Fruit fly (Drosophila melanogaster) whole organism, embryonic: ENCODE measurements around the gene CG8907.

ENCODE experiments used
- Bdp1 ChIP-seq: fragments of 200-800 bp; sonication (Bioruptor generic); optimal IDR thresholded peaks from 3 replicates; lab custom pipeline; 2016; ENCODE audit warnings: missing biosample characterization, missing genetic modification characterization
- CG10267 ChIP-seq: fragments of 200-800 bp; sonication (Bioruptor generic); optimal IDR thresholded peaks from 2 replicates; lab custom pipeline; 2018; ENCODE audit warnings: missing biosample characterization, mild to moderate bottlenecking, missing genetic modification characterization, moderate library complexity
- CG10462 ChIP-seq: fragments of 200-800 bp; sonication (Bioruptor generic); optimal IDR thresholded peaks from 2 replicates; lab custom pipeline; 2016; ENCODE audit warnings: missing biosample characterization, missing genetic modification characterization
- CG10565 ChIP-seq: fragments of 200-800 bp; sonication (Bioruptor generic); optimal IDR thresholded peaks from 3 replicates; lab custom pipeline; 2016; ENCODE audit warnings: missing biosample characterization, mild to moderate bottlenecking, missing genetic modification characterization
- CG2120 ChIP-seq: fragments of 200-800 bp; sonication (Bioruptor generic); optimal IDR thresholded peaks from 3 replicates; lab custom pipeline; 2016; ENCODE audit warnings: missing biosample characterization, missing genetic modification characterization
- CG2202 ChIP-seq: fragments of 200-800 bp; sonication (Bioruptor generic); optimal IDR thresholded peaks from 2 replicates; lab custom pipeline; 2018; ENCODE audit warnings: missing biosample characterization, mild to moderate bottlenecking, missing genetic modification characterization
- CG31365 ChIP-seq: fragments of 200-800 bp; sonication (Bioruptor generic); optimal IDR thresholded peaks from 2 replicates; lab custom pipeline; 2018; ENCODE audit warnings: missing biosample characterization, mild to moderate bottlenecking, missing genetic modification characterization
- CG31388 ChIP-seq: fragments of 200-800 bp; sonication (Bioruptor generic); optimal IDR thresholded peaks from 2 replicates; lab custom pipeline; 2016; ENCODE audit warnings: missing biosample characterization, missing genetic modification characterization
- CG33557 ChIP-seq: fragments of 200-800 bp; sonication (Bioruptor generic); optimal IDR thresholded peaks from 2 replicates; lab custom pipeline; 2019; ENCODE audit warnings: missing biosample characterization, mild to moderate bottlenecking, missing genetic modification characterization, moderate library complexity
- CG34376 ChIP-seq: fragments of 200-800 bp; sonication (Bioruptor generic); optimal IDR thresholded peaks from 2 replicates; lab custom pipeline; 2018; ENCODE audit warnings: missing biosample characterization, mild to moderate bottlenecking, missing genetic modification characterization
- CG42726 ChIP-seq: fragments of 200-800 bp; sonication (Bioruptor generic); IDR thresholded peaks from 2 replicates; pipeline ENCODE4 v1.3.6; 2022; ENCODE audit warnings: missing biosample characterization, missing genetic modification characterization; ENCODE audit not compliant: partially characterized antibody
- CG4730 ChIP-seq: fragments of 200-800 bp; sonication (Bioruptor generic); IDR thresholded peaks from 2 replicates; pipeline ENCODE4 v1.3.6; 2022; ENCODE audit warnings: missing biosample characterization, missing genetic modification characterization
- CG5180 ChIP-seq: fragments of 200-800 bp; sonication (Bioruptor generic); optimal IDR thresholded peaks from 3 replicates; lab custom pipeline; 2017; ENCODE audit warnings: missing biosample characterization, missing genetic modification characterization, mild to moderate bottlenecking, moderate library complexity, missing genetic modification reagents
- CG7271 ChIP-seq: fragments of 200-800 bp; sonication (Bioruptor generic); optimal IDR thresholded peaks from 2 replicates; lab custom pipeline; 2018; ENCODE audit warnings: missing biosample characterization, mild to moderate bottlenecking, missing genetic modification characterization, moderate library complexity
- CG8089 ChIP-seq: fragments of 200-800 bp; sonication (Bioruptor generic); optimal IDR thresholded peaks from 3 replicates; lab custom pipeline; 2016; ENCODE audit warnings: missing biosample characterization, missing genetic modification characterization
- CG8388 ChIP-seq: fragments of 200-800 bp; sonication (Bioruptor generic); optimal IDR thresholded peaks from 2 replicates; lab custom pipeline; 2019; ENCODE audit warnings: missing biosample characterization, mild to moderate bottlenecking, missing genetic modification characterization, moderate library complexity
- CG9797 ChIP-seq: fragments of 200-800 bp; sonication (Bioruptor generic); optimal IDR thresholded peaks from 3 replicates; lab custom pipeline; 2018; ENCODE audit warnings: missing biosample characterization, mild to moderate bottlenecking, missing genetic modification characterization
- Doc2 ChIP-seq: fragments of 200-800 bp; sonication (Bioruptor generic); IDR thresholded peaks from 2 replicates; pipeline ENCODE4 v1.3.6; 2022; ENCODE audit warnings: missing biosample characterization, missing genetic modification characterization
- Doc3 ChIP-seq: fragments of 200-800 bp; sonication (Bioruptor generic); IDR thresholded peaks from 3 replicates; pipeline ENCODE4 v1.3.6; 2022; ENCODE audit warnings: missing biosample characterization, missing genetic modification characterization; ENCODE audit not compliant: partially characterized antibody
- E2f2 ChIP-seq: fragments of 200-800 bp; sonication (Bioruptor generic); IDR thresholded peaks from 2 replicates; pipeline ENCODE4 v1.3.6; 2022; ENCODE audit warnings: missing biosample characterization, missing genetic modification characterization
- Hmr ChIP-seq: fragments of 200-800 bp; sonication (Bioruptor generic); optimal IDR thresholded peaks from 3 replicates; lab custom pipeline; 2017; ENCODE audit warnings: mild to moderate bottlenecking, missing biosample characterization, missing genetic modification reagents, missing genetic modification characterization
- Lim3 ChIP-seq: fragments of 200-800 bp; sonication (Bioruptor generic); IDR thresholded peaks from 2 replicates; pipeline ENCODE4 v1.3.6; 2022; ENCODE audit warnings: missing biosample characterization, missing genetic modification characterization
- Lpt ChIP-seq: fragments of >200 bp; optimal IDR thresholded peaks from 2 replicates; lab custom pipeline; 2018; ENCODE audit warnings: missing biosample characterization, missing genetic modification characterization
- MTF-1 ChIP-seq: fragments of 200-800 bp; sonication (Bioruptor generic); optimal IDR thresholded peaks from 2 replicates; lab custom pipeline; 2018; ENCODE audit warnings: missing biosample characterization, mild to moderate bottlenecking, missing genetic modification characterization, borderline replicate concordance
- NC2α ChIP-seq: fragments of 200-800 bp; sonication (Bioruptor generic); optimal IDR thresholded peaks from 2 replicates; lab custom pipeline; 2016; ENCODE audit warnings: missing biosample characterization, missing genetic modification characterization
- Ptx1 ChIP-seq: fragments of 200-800 bp; sonication (Bioruptor generic); IDR thresholded peaks from 2 replicates; pipeline ENCODE4 v1.3.6; 2022; ENCODE audit warnings: missing biosample characterization, missing genetic modification characterization
- Ravus ChIP-seq: fragments of 200-800 bp; sonication (Bioruptor generic); IDR thresholded peaks from 2 replicates; pipeline ENCODE4 v1.3.6; 2022; ENCODE audit warnings: missing biosample characterization, missing genetic modification characterization
- Rfx ChIP-seq: fragments of 200-800 bp; sonication (Bioruptor generic); IDR thresholded peaks from 2 replicates; pipeline ENCODE4 v1.3.6; 2022; ENCODE audit warnings: missing biosample characterization, missing genetic modification characterization
- Sin3A ChIP-seq: fragments of >200 bp; optimal IDR thresholded peaks from 2 replicates; lab custom pipeline; 2018
- Usf ChIP-seq: fragments of 200-800 bp; sonication (Bioruptor generic); optimal IDR thresholded peaks from 2 replicates; lab custom pipeline; 2017; ENCODE audit warnings: missing genotype, missing biosample characterization, missing genetic modification characterization
- Xbp1 ChIP-seq: fragments of 200-800 bp; sonication (Bioruptor generic); optimal IDR thresholded peaks from 3 replicates; lab custom pipeline; 2016; ENCODE audit warnings: missing biosample characterization, mild to moderate bottlenecking, missing genetic modification characterization
- ab ChIP-seq: fragments of 200-800 bp; sonication (Bioruptor generic); optimal IDR thresholded peaks from 2 replicates; lab custom pipeline; 2016; ENCODE audit warnings: missing biosample characterization, missing genetic modification characterization
- bigmax ChIP-seq: fragments of 200-800 bp; sonication (Bioruptor generic); optimal IDR thresholded peaks from 2 replicates; lab custom pipeline; 2018; ENCODE audit warnings: missing biosample characterization, mild to moderate bottlenecking, missing genetic modification characterization
- dan ChIP-seq: fragments of 200-800 bp; sonication (Bioruptor generic); IDR thresholded peaks from 2 replicates; pipeline ENCODE4 v1.3.6; 2022; ENCODE audit warnings: missing biosample characterization, missing genetic modification characterization
- dpn ChIP-seq, 2 experiments: fragments of 200-800 bp; sonication (Bioruptor generic); optimal IDR thresholded peaks; 3 replicates each; lab custom pipeline; 2016; ENCODE audit warnings: missing biosample characterization in 2 of 2, missing genetic modification characterization in 2 of 2
- jumu ChIP-seq: fragments of 200-800 bp; sonication (Bioruptor generic); optimal IDR thresholded peaks from 3 replicates; lab custom pipeline; 2016; ENCODE audit warnings: missing biosample characterization, missing genetic modification characterization
- kay ChIP-seq: fragments of 200-800 bp; sonication (Bioruptor generic); optimal IDR thresholded peaks from 2 replicates; lab custom pipeline; 2016; ENCODE audit warnings: missing biosample characterization, missing genetic modification characterization
- knrl ChIP-seq: fragments of 200-800 bp; sonication (Bioruptor generic); IDR thresholded peaks from 3 replicates; pipeline ENCODE4 v1.3.6; 2022; ENCODE audit warnings: missing biosample characterization, missing genetic modification characterization; ENCODE audit not compliant: partially characterized antibody
- lmd ChIP-seq: fragments of 200-800 bp; sonication (Bioruptor generic); IDR thresholded peaks from 2 replicates; pipeline ENCODE4 v1.3.6; 2022; ENCODE audit warnings: missing biosample characterization, missing genetic modification characterization
- pho ChIP-seq: fragments of 200-800 bp; sonication (Bioruptor generic); optimal IDR thresholded peaks from 2 replicates; lab custom pipeline; 2016; ENCODE audit warnings: missing biosample characterization, missing genetic modification characterization
- pzg ChIP-seq: fragments of 200-800 bp; sonication (Bioruptor generic); optimal IDR thresholded peaks from 3 replicates; lab custom pipeline; 2018; ENCODE audit warnings: missing biosample characterization, mild to moderate bottlenecking, missing genetic modification characterization, moderate library complexity
- sc ChIP-seq, 3 experiments: fragments of >200 bp in 2 of 3; fragments of 200-800 bp in 1 of 3; sonication (Bioruptor generic) in 1 of 3; optimal IDR thresholded peaks; 2 replicates in 2 of 3; 3 replicates in 1 of 3; lab custom pipeline; 2017; ENCODE audit warnings: mild to moderate bottlenecking in 1 of 3, missing biosample characterization in 1 of 3, missing genetic modification characterization in 1 of 3, missing genetic modification reagents in 1 of 3
- schlank ChIP-seq: fragments of 200-800 bp; sonication (Bioruptor generic); optimal IDR thresholded peaks from 2 replicates; lab custom pipeline; 2018; ENCODE audit warnings: missing biosample characterization, mild to moderate bottlenecking, missing genetic modification characterization
- seq ChIP-seq: fragments of 200-800 bp; sonication (Bioruptor generic); IDR thresholded peaks from 2 replicates; pipeline ENCODE4 v1.3.6; 2022; ENCODE audit warnings: missing biosample characterization, missing genetic modification characterization
- sr ChIP-seq: fragments of 200-800 bp; sonication (Bioruptor generic); IDR thresholded peaks from 3 replicates; pipeline ENCODE4 v1.3.6; 2022; ENCODE audit warnings: missing biosample characterization, missing genetic modification characterization
- wdn ChIP-seq: fragments of 200-800 bp; sonication (Bioruptor generic); IDR thresholded peaks from 2 replicates; pipeline ENCODE4 v1.3.6; 2022; ENCODE audit warnings: missing biosample characterization, missing genetic modification characterization
- yki ChIP-seq: fragments of >200 bp; optimal IDR thresholded peaks from 3 replicates; lab custom pipeline; 2018
- zf30C ChIP-seq: fragments of 200-800 bp; sonication (Bioruptor generic); optimal IDR thresholded peaks from 3 replicates; lab custom pipeline; 2018; ENCODE audit warnings: missing biosample characterization, mild to moderate bottlenecking, missing genetic modification characterization

Gene CG8907

DNA sequence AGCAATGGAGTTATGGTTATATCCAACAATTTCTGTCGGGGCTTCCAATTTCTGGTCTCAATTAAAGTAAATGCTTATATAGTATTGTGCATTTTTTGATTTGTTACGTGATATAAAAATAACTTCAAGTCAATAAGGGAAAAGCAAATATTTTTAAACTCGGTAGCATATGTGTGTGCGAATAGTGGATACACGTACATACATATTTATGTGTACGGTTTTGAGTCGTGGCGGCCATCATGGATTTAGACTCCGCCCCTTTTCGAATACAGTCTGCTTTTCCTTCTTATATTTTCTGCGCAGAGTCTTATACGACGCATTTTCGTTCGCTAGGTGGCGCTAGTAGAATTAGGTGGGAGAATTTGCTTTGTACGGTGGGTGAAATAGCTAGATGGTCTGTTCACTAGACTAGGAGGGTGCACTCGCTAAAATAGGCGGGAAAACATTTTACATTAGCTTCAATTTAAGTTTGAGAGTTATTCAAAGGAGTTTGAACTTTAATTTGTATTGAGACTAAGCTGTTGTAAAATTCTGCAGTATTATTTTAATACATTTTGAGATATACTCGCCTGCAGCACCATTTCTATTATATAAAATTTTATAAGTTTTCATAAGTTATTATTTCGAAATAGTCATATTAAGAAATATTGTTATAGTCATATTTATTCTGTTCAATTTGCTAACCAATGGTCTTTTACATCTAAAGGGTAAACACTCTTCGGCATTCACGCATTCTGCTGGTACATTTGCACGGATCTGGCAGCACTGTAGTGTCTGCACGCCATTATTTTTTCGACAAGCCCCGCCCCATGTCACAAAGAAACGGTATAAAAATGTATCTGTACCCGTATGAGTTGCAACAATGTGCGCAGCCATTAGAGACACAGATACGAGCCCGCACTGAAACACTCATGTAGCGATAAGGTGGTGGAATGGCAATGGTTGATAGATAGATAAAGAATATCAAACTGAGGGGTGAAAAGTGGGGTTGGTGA lies 38.4 kb upstream of the CG8907 start (continued):
- TF ChIP-seq CG42726 (peak; percentile 61; the same call in 1 of the 2 replicates), CG2202 (tag; lab: Kevin White, UChicago) (peak; percentile 31), ab (GFP tag; lab: Kevin White, UChicago) (no peak), pho (peak; percentile 12), sr (GFP tag; lab: Robert Waterston, UW) (no peak), CG5180 (GFP tag; lab: Kevin White, UChicago) (no peak), CG9797 (no peak), CG31365 (tag; lab: Kevin White, UChicago) (peak; percentile 13), Doc3 (GFP tag; lab: Robert Waterston, UW) (no peak), Usf (GFP tag; lab: Kevin White, UChicago) (no peak), sc (optimal IDR thresholded peaks at IDR 0.05; lab: Kevin White, UChicago) (no peak), sc (GFP tag; optimal IDR thresholded peaks at IDR 0.05; lab: Kevin White, UChicago) (peak; percentile 21), Lim3 (GFP tag; lab: Robert Waterston, UW) (no peak), Ptx1 (peak; percentile 45), CG2120 (GFP tag; lab: Kevin White, UChicago) (peak; percentile 65), kay (GFP tag; lab: Kevin White, UChicago) (peak; percentile 29), bigmax (no peak), seq (GFP tag; lab: Robert Waterston, UW) (peak; percentile 95), NC2α (GFP tag; lab: Kevin White, UChicago) (no peak), dan (no peak), zf30C (no peak), CG33557 (GFP tag; lab: Kevin White, UChicago) (peak; percentile 43), CG31388 (no peak), yki (peak; percentile 23), Rfx (GFP tag; lab: Robert Waterston, UW) (peak; percentile 78), CG10565 (no peak), CG4730 (GFP tag; lab: Robert Waterston, UW) (0 out of 2 replicates have a peak, but pooled peaks have one; percentile 25), schlank (no peak), pzg (GFP tag; lab: Kevin White, UChicago) (peak; percentile 38), Bdp1 (GFP tag; lab: Kevin White, UChicago) (peak; percentile 2), CG7271 (tag; lab: Kevin White, UChicago) (no peak), wdn (GFP tag; lab: Robert Waterston, UW) (0 out of 2 replicates have a peak, but pooled peaks have one; percentile 15), Sin3A (lab: Kevin White, UChicago) (no peak), Xbp1 (GFP tag; lab: Kevin White, UChicago) (peak; percentile 75), lmd (GFP tag; lab: Robert Waterston, UW) (peak; percentile 56; the same call in 1 of the 2 replicates), Doc2 (GFP tag; lab: Robert Waterston, UW) (no peak), Ravus (no peak; the same call in 1 of the 2 replicates), CG8388 (GFP tag; lab: Kevin White, UChicago) (peak; percentile 68), dpn (GFP tag; optimal IDR thresholded peaks at IDR 0.05; lab: Kevin White, UChicago) (peak; percentile 15 to 67), CG10462 (peak; percentile 65), CG34376 (GFP tag; lab: Kevin White, UChicago) (peak; percentile 16), Lpt (GFP tag; lab: Kevin White, UChicago) (no peak), Hmr (no peak), CG8089 (GFP tag; lab: Kevin White, UChicago) (no peak), MTF-1 (GFP tag; lab: Kevin White, UChicago) (peak; percentile 2), jumu (GFP tag; lab: Kevin White, UChicago) (no peak), E2f2 (GFP tag; lab: Robert Waterston, UW) (peak; percentile 91), CG10267 (tag; lab: Kevin White, UChicago) (peak; percentile 68), knrl (GFP tag; lab: Robert Waterston, UW) (peak; percentile 53; the same call in 1 of the 3 replicates)
